Worm (Caenorhabditis elegans): ENCODE measurements around the gene vab-9.

ce11 chrII:8621883-8622282, 15.6 kb downstream of the vab-9 start, which contains the start of gene T22C8.3:
- TF ChIP-seq fos-1 (tag; optimal IDR thresholded peaks at IDR 0.05) (no peak), dpl-1 (GFP tag; optimal IDR thresholded peaks at IDR 0.05) (peak in 1 of 3 experiments; percentile 4)
